Worm (Caenorhabditis elegans) whole organism, midembryonic: ENCODE data around the gene ZK622.5.

ENCODE experiments used
- cog-1 ChIP-seq: sonication (generic microtip); optimal IDR thresholded peaks from 2 replicates; lab custom pipeline; 2016; ENCODE audit warnings: missing genetic modification characterization, missing compliant biosample characterization
- klf-2 ChIP-seq: fragments of 200-800 bp; sonication (Bioruptor generic); conservative IDR thresholded peaks from 2 replicates; pipeline ENCODE4 v1.3.6; 2022; ENCODE audit warnings: missing genetic modification reagents, missing genetic modification characterization, missing compliant biosample characterization
- med-1 ChIP-seq: sonication (generic microtip); optimal IDR thresholded peaks from 2 replicates; lab custom pipeline; 2017; ENCODE audit warnings: missing genetic modification characterization, mild to moderate bottlenecking, missing compliant biosample characterization, antibody characterized with exemption, missing genetic modification reagents; ENCODE audit not compliant: insufficient read depth

DNA sequence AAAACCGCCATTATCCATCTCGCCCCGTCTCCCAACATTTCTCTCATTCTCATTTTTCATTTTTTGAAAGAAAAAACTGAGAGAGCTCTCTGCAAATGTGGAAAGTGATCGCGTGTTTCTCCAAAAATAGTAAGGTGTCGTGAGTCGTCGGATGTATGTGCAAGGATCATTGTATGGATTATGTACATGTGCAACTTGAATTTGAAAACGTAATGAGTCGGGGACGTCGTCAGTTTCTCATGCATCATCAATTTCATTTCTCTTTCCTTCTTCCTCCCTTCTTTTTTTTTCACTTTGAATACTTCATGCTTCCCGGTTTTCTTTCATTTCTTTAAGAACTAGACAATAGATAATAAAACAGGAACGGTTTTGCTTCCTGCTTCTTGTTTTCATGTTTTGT lies 15.9 kb downstream of the ZK622.5 start:
- TF ChIP-seq med-1 (GFP tag; lab: Kevin White, UChicago) = no peak
- no peak for TF ChIP-seq cog-1
- no peak for TF ChIP-seq klf-2 (GFP tag; lab: Robert Waterston, UW)
